Fruit fly (Drosophila melanogaster): ENCODE measurements around the gene CG12502.

The CG12502 gene

dm6 chr3L:904364-904763 lies 39.2 kb downstream of the CG12502 start (continued):
- TF ChIP-seq CG2202 (tag; optimal IDR thresholded peaks at IDR 0.05) = peak; percentile 72
- TF ChIP-seq schlank (tag; optimal IDR thresholded peaks at IDR 0.05) = no peak
- TF ChIP-seq Gug (GFP tag; IDR thresholded peaks at IDR 0.05) = peak; percentile 11; the same call in 1 of the 4 replicates
- TF ChIP-seq lab (GFP tag; optimal IDR thresholded peaks at IDR 0.05) = peak; percentile 42
- TF ChIP-seq Pdp1 (GFP tag; optimal IDR thresholded peaks at IDR 0.05) = peak; percentile 26 to 39
- TF ChIP-seq Blimp-1 (GFP tag; optimal IDR thresholded peaks at IDR 0.05) = peak; percentile 70
- TF ChIP-seq CG4617 (GFP tag; optimal IDR thresholded peaks at IDR 0.05; ENCODE audit: borderline replicate concordance) = peak; percentile 2
- TF ChIP-seq corto (GFP tag; optimal IDR thresholded peaks at IDR 0.05) = peak; percentile 1
- TF ChIP-seq croc (GFP tag; conservative IDR thresholded peaks at IDR 0.05) = peak; percentile 60; the same call in 2 of the 3 replicates
- TF ChIP-seq CG7963 (GFP tag; IDR thresholded peaks at IDR 0.05; ENCODE audit: partially characterized antibody) = no peak
- no peak for TF ChIP-seq CG17912 (GFP tag; optimal IDR thresholded peaks at IDR 0.05)
- peak; percentile 13; the same call in 1 of the 3 replicates for TF ChIP-seq B-H1 (GFP tag; IDR thresholded peaks at IDR 0.05)
- peak; percentile 38 for TF ChIP-seq Atf3 (GFP tag; optimal IDR thresholded peaks at IDR 0.05)
- peak; percentile 57; the same call in 1 of the 2 replicates for TF ChIP-seq stc (GFP tag; IDR thresholded peaks at IDR 0.05)
- TF ChIP-seq bigmax (GFP tag; optimal IDR thresholded peaks at IDR 0.05) = no peak
- peak; percentile 57; the same call in 1 of the 3 replicates for TF ChIP-seq CG11695 (GFP tag; IDR thresholded peaks at IDR 0.05)
- peak; percentile 38 for TF ChIP-seq Usf (GFP tag; optimal IDR thresholded peaks at IDR 0.05)
- TF ChIP-seq CG17186 (GFP tag; optimal IDR thresholded peaks at IDR 0.05) = no peak
- peak; percentile 32 for TF ChIP-seq CG1792 (GFP tag; optimal IDR thresholded peaks at IDR 0.05)
- TF ChIP-seq CG6689 (GFP tag; IDR thresholded peaks at IDR 0.05) = peak; percentile 74
- TF ChIP-seq org-1 (GFP tag; optimal IDR thresholded peaks at IDR 0.05) = peak; percentile 41
- TF ChIP-seq Chrac-16 (GFP tag; optimal IDR thresholded peaks at IDR 0.05) = peak; percentile 46
- peak; percentile 44 for TF ChIP-seq Camta (GFP tag; optimal IDR thresholded peaks at IDR 0.05)
- no peak for TF ChIP-seq D19B (GFP tag; optimal IDR thresholded peaks at IDR 0.05)
- peak; percentile 45 for TF ChIP-seq tin (GFP tag; optimal IDR thresholded peaks at IDR 0.05)
- peak; percentile 34; the same call in 1 of the 2 replicates for TF ChIP-seq Awh (GFP tag; IDR thresholded peaks at IDR 0.05)
- peak; percentile 59 for TF ChIP-seq CG4730 (GFP tag; IDR thresholded peaks at IDR 0.05)
- TF ChIP-seq CG18262 (tag; optimal IDR thresholded peaks at IDR 0.05) = peak; percentile 77
- TF ChIP-seq Kr (GFP tag; optimal IDR thresholded peaks at IDR 0.05) = no peak
- no peak for TF ChIP-seq CG9932 (GFP tag; IDR thresholded peaks at IDR 0.05)
- peak; percentile 54; the same call in 2 of the 3 replicates for TF ChIP-seq gce (GFP tag; IDR thresholded peaks at IDR 0.05)
- peak; percentile 67 for TF ChIP-seq sim (GFP tag; IDR thresholded peaks at IDR 0.05)
- no peak for TF ChIP-seq odd (GFP tag; optimal IDR thresholded peaks at IDR 0.05)
- peak; percentile 42 for TF ChIP-seq ac (GFP tag; optimal IDR thresholded peaks at IDR 0.05)
- peak; percentile 79 for TF ChIP-seq zfh1 (GFP tag; IDR thresholded peaks at IDR 0.05)
- TF ChIP-seq CG10959 (GFP tag; IDR thresholded peaks at IDR 0.05) = peak; percentile 74
- peak; percentile 86 for TF ChIP-seq CG33557 (GFP tag; optimal IDR thresholded peaks at IDR 0.05)
- TF ChIP-seq CG13775 (GFP tag; optimal IDR thresholded peaks at IDR 0.05) = peak; percentile 35
- peak; percentile 75 for TF ChIP-seq gsb-n (tag; optimal IDR thresholded peaks at IDR 0.05)
- no peak for TF ChIP-seq CG16813 (GFP tag; IDR thresholded peaks at IDR 0.05; ENCODE audit: partially characterized antibody)
- peak; percentile 66 for TF ChIP-seq ATbp (GFP tag; optimal IDR thresholded peaks at IDR 0.05)
- peak; percentile 40 for TF ChIP-seq repo (GFP tag; optimal IDR thresholded peaks at IDR 0.05)
- TF ChIP-seq sima (GFP tag; optimal IDR thresholded peaks at IDR 0.05) = no peak
- TF ChIP-seq CG18764 (GFP tag; optimal IDR thresholded peaks at IDR 0.05) = peak; percentile 21
- TF ChIP-seq lola (GFP tag; optimal IDR thresholded peaks at IDR 0.05) = peak in 1 of 3 experiments; percentile 80
- peak; percentile 46 for TF ChIP-seq ewg (GFP tag; optimal IDR thresholded peaks at IDR 0.05)
- TF ChIP-seq CG10431 (GFP tag; optimal IDR thresholded peaks at IDR 0.05) = peak; percentile 56
- TF ChIP-seq CG5953 (GFP tag; IDR thresholded peaks at IDR 0.05) = no peak
- peak; percentile 64 for TF ChIP-seq sens-2 (GFP tag; IDR thresholded peaks at IDR 0.05)
- TF ChIP-seq CG17802 (tag; optimal IDR thresholded peaks at IDR 0.05) = peak; percentile 44
